Worm (Caenorhabditis elegans): ENCODE measurements around the gene Y39A3A.3.
A peak's percentile ranks its signal among the peaks of the same experiment; 100 is the strongest.

ce11 chrIII:2030776-2031565 lies 37.2 kb downstream of the Y39A3A.3 start:
- no peak for TF ChIP-seq cog-1 (tag; optimal IDR thresholded peaks at IDR 0.05)
- TF ChIP-seq flt-1 (GFP tag; IDR thresholded peaks at IDR 0.05) = 0 out of 2 replicates have a peak, but pooled peaks have one; percentile 24
- no peak for TF ChIP-seq ztf-23 (GFP tag; IDR thresholded peaks at IDR 0.05)
- no peak for TF ChIP-seq ztf-29 (GFP tag; IDR thresholded peaks at IDR 0.05)
- TF ChIP-seq med-1 (GFP tag; optimal IDR thresholded peaks at IDR 0.05; ENCODE audit: insufficient read depth) = no peak
- no peak for TF ChIP-seq klf-2 (GFP tag; conservative IDR thresholded peaks at IDR 0.05)
- TF ChIP-seq tab-1 (GFP tag; IDR thresholded peaks at IDR 0.05) = peak; percentile 57; the same call in 1 of the 2 replicates

All from whole organism, midembryonic.